Worm (Caenorhabditis elegans): ENCODE results near the gene gst-38.

- no peak for TF ChIP-seq ref-1 (GFP tag; conservative IDR thresholded peaks at IDR 0.05)
- no peak for TF ChIP-seq med-1 (GFP tag; optimal IDR thresholded peaks at IDR 0.05; ENCODE audit: insufficient read depth)
- no peak for TF ChIP-seq klf-2 (GFP tag; conservative IDR thresholded peaks at IDR 0.05)
- no peak for TF ChIP-seq T22C8.4 (GFP tag; IDR thresholded peaks at IDR 0.05)
- no peak for TF ChIP-seq flt-1 (GFP tag; IDR thresholded peaks at IDR 0.05)
- no peak for TF ChIP-seq cog-1 (tag; optimal IDR thresholded peaks at IDR 0.05)
- TF ChIP-seq ztf-29 (GFP tag; IDR thresholded peaks at IDR 0.05): no peak
- TF ChIP-seq ztf-23 (GFP tag; IDR thresholded peaks at IDR 0.05): no peak
Observed at ce11 chrV:15887708-15888295, 28.1 kb downstream of the gst-38 start.
